Worm (Caenorhabditis elegans) whole organism, L3 larva: ENCODE results near the gene tsp-18.

ENCODE experiments used
- nhr-12 ChIP-seq: fragments of 150-350 bp; optimal IDR thresholded peaks from 2 replicates; lab custom pipeline; 2014; ENCODE audit warnings: missing biosample characterization, missing genetic modification characterization
- nhr-237 ChIP-seq: fragments of 150-350 bp; optimal IDR thresholded peaks from 2 replicates; lab custom pipeline; 2014; ENCODE audit warnings: missing biosample characterization, missing genetic modification characterization
- zag-1 ChIP-seq: fragments of 150-350 bp; optimal IDR thresholded peaks from 2 replicates; lab custom pipeline; 2014; ENCODE audit warnings: missing biosample characterization, missing genetic modification characterization

DNA sequence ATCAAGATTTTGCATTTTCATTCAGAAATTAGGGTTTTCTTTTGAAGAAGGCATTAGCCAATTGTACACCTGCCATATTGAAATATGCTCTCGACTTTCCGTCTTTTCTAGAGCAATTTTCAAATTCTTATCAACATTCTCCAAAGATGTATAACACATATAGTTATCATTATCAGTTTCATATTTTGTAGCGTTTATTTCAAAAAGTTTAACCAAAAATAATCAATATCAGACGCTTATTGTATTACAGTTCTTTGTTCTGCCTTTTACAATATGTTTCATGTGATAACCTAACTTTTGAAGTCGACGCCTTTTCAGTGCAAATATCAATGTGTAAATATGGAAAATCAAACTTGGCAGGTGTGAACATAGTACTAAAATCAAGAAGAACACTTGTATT, 9.5 kb downstream of the tsp-18 start:
- TF ChIP-seq zag-1 (tag; lab: Kevin White, UChicago) (no peak), nhr-12 (tag; lab: Kevin White, UChicago) (no peak), nhr-237 (tag; lab: Kevin White, UChicago) (no peak)
